Worm (Caenorhabditis elegans) whole organism, L1 larva: ENCODE data around the gene srt-28.

Experiments used
- aha-1 ChIP-seq: fragments of 150-350 bp; optimal IDR thresholded peaks from 2 replicates; lab custom pipeline; 2014; ENCODE audit warnings: missing biosample characterization, missing genetic modification characterization
- ama-1 ChIP-seq: fragments of 150-350 bp; optimal IDR thresholded peaks from 2 replicates; lab custom pipeline; 2014
- blmp-1 ChIP-seq: fragments of 150-350 bp; optimal IDR thresholded peaks from 2 replicates; lab custom pipeline; 2014; ENCODE audit warnings: missing biosample characterization, missing genetic modification characterization
- ceh-90 ChIP-seq: sonication (generic microtip); optimal IDR thresholded peaks from 2 replicates; lab custom pipeline; 2016; ENCODE audit warnings: missing genetic modification characterization, missing compliant biosample characterization
- elt-2 ChIP-seq: sonication (generic microtip); optimal IDR thresholded peaks from 2 replicates; lab custom pipeline; 2016; ENCODE audit warnings: missing genetic modification characterization, mild to moderate bottlenecking, inconsistent platforms, missing compliant biosample characterization, missing genetic modification reagents
- fkh-4 ChIP-seq: sonication (generic microtip); optimal IDR thresholded peaks from 2 replicates; lab custom pipeline; 2016; ENCODE audit warnings: missing compliant biosample characterization, missing genetic modification characterization, borderline replicate concordance
- nhr-77 ChIP-seq: fragments of 150-350 bp; optimal IDR thresholded peaks from 2 replicates; lab custom pipeline; 2014; ENCODE audit warnings: missing biosample characterization, missing genetic modification characterization
- nhr-90 ChIP-seq: sonication (generic microtip); optimal IDR thresholded peaks from 2 replicates; lab custom pipeline; 2016; ENCODE audit warnings: mild to moderate bottlenecking, missing genetic modification characterization, missing compliant biosample characterization; ENCODE audit not compliant: poor library complexity
- snpc-4 ChIP-seq: fragments of 150-350 bp; optimal IDR thresholded peaks from 2 replicates; lab custom pipeline; 2014; ENCODE audit warnings: missing biosample characterization, missing genetic modification characterization
- sox-4 ChIP-seq: sonication (generic microtip); optimal IDR thresholded peaks from 2 replicates; lab custom pipeline; 2016; ENCODE audit warnings: missing genetic modification characterization, missing compliant biosample characterization
- unc-98 ChIP-seq: fragments of 200-800 bp; sonication (Bioruptor generic); IDR thresholded peaks from 2 replicates; pipeline ENCODE4 v1.3.6; 2022; ENCODE audit warnings: missing genetic modification characterization, missing compliant biosample characterization

DNA sequence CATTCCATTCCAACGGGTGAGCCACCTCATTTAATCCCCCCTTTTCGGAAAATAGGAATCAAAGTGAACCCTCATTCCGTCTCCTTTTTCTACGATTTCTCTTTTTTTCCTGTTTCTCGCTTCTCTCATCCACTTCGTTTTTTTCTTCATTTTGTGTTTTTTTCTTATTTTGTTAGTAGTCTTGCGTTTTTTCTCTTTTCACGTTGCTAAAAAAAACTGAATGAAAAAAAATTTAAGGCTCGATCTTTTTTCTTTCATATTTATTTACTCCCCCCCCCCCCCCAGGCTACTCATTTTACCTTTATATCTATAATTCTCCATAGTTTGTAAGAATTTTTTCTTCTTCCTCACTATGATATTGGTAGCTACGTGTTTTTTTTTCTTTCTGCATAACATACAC, 35.8 kb downstream of the srt-28 start:
- TF ChIP-seq sox-4 (tag; lab: Kevin White, UChicago) (no peak), snpc-4 (tag; lab: Kevin White, UChicago) (no peak), unc-98 (no peak), nhr-77 (tag; lab: Kevin White, UChicago) (no peak), ceh-90 (tag; lab: Kevin White, UChicago) (no peak), ama-1 (lab: Kevin White, UChicago) (no peak), elt-2 (tag; lab: Kevin White, UChicago) (no peak), nhr-90 (tag; lab: Kevin White, UChicago) (no peak), aha-1 (tag; lab: Kevin White, UChicago) (no peak), fkh-4 (tag; lab: Kevin White, UChicago) (no peak), blmp-1 (tag; lab: Kevin White, UChicago) (no peak)
